Worm (Caenorhabditis elegans): ENCODE results near the gene srx-113.

DNA sequence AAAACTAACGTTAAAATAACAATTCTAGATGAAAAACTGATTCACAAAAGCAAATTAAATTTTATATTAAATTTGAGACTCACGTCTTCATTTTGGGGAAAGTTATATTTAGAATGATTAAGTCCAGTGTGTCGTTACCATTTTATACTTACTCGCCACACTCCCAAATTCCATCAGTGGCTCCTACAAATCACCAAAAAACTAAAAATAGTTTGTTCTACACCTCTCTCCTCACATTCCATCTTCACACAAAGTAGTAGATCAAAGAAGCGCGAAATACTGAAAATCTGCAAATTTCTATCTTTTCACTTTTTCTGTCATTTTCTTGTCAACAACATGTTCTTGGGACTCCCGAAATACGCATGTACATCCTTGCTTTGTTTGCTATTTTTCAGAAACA lies 23.1 kb downstream of the srx-113 start, which contains the start of gene ZC116.5:
- TF ChIP-seq ama-1 (optimal IDR thresholded peaks at IDR 0.05) (no peak), alr-1 (tag; optimal IDR thresholded peaks at IDR 0.05) (no peak), blmp-1 (tag; optimal IDR thresholded peaks at IDR 0.05; ENCODE audit: insufficient read depth) (no peak), lin-39 (tag; optimal IDR thresholded peaks at IDR 0.05) (no peak), peb-1 (tag; optimal IDR thresholded peaks at IDR 0.05) (no peak), unc-62 (GFP tag; optimal IDR thresholded peaks at IDR 0.05) (no peak), R02D3.7 (tag; optimal IDR thresholded peaks at IDR 0.05) (no peak), unc-39 (tag; optimal IDR thresholded peaks at IDR 0.05) (no peak), elt-1 (tag; optimal IDR thresholded peaks at IDR 0.05) (no peak), nhr-77 (tag; optimal IDR thresholded peaks at IDR 0.05) (no peak), skn-1 (tag; optimal IDR thresholded peaks at IDR 0.05) (no peak), fos-1 (tag; optimal IDR thresholded peaks at IDR 0.05) (no peak), ztf-11 (tag; optimal IDR thresholded peaks at IDR 0.05) (no peak), mab-5 (tag; optimal IDR thresholded peaks at IDR 0.05) (no peak)
